Fruit fly (Drosophila melanogaster) whole organism, adult: ENCODE measurements around the gene CG17272.

Experiments
- CG12768 ChIP-seq: fragments of 200-800 bp; sonication (Bioruptor generic); optimal IDR thresholded peaks from 2 replicates; lab custom pipeline; 2017; ENCODE audit warnings: missing biosample characterization, missing genetic modification characterization, mild to moderate bottlenecking, moderate library complexity, missing genetic modification reagents
- CG7045 ChIP-seq: fragments of 200-800 bp; sonication (Bioruptor generic); optimal IDR thresholded peaks from 2 replicates; lab custom pipeline; 2017; ENCODE audit warnings: missing biosample characterization, mild to moderate bottlenecking, missing genetic modification characterization
- cic ChIP-seq: fragments of 200-800 bp; sonication (Bioruptor generic); optimal IDR thresholded peaks from 2 replicates; lab custom pipeline; 2017; ENCODE audit warnings: missing biosample characterization, mild to moderate bottlenecking, missing genetic modification characterization, moderate library complexity
- kay ChIP-seq: fragments of 200-800 bp; sonication (Bioruptor generic); peaks from one replicate; lab custom pipeline; 2016; ENCODE audit warnings: missing biosample characterization, missing genetic modification characterization, borderline replicate concordance
- toe ChIP-seq: fragments of 200-800 bp; sonication (Bioruptor generic); optimal IDR thresholded peaks from 2 replicates; lab custom pipeline; 2016; ENCODE audit warnings: missing biosample characterization, missing genetic modification characterization

DNA sequence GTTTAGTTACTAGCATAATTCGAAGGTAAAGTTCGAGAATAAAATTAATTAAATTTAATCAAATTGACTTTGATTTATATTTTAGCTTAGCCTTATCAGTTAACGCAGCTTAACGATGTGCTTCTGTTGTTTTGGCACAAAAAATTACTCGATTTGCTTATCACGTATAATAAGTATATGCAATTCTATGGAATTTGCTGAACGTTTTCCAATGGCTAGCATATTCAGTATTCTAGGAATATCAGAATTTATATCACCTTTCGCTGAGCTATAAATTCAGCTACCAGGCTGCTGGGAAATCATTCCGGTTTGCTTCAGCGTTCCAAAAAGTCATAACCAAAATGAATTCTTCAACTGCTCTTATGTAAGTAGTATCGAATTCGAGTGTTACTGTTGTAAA lies 46.7 kb upstream of the CG17272 start, which contains the start of gene TotA:
- TF ChIP-seq CG12768 (GFP tag; lab: Kevin White, UChicago): no peak
- TF ChIP-seq CG7045 (GFP tag; lab: Kevin White, UChicago): no peak
- TF ChIP-seq toe: no peak
- TF ChIP-seq cic: no peak
- no peak for TF ChIP-seq kay (GFP tag; lab: Kevin White, UChicago)
